Worm (Caenorhabditis elegans) whole organism, late embryonic: Measurements from ENCODE around the gene C07H6.2.

Experiments used
- K09A11.1 ChIP-seq: sonication (generic microtip); optimal IDR thresholded peaks from 2 replicates; lab custom pipeline; 2017; ENCODE audit warnings: antibody characterized with exemption, mild to moderate bottlenecking, missing genetic modification characterization, missing compliant biosample characterization; ENCODE audit not compliant: insufficient read depth
- ama-1 ChIP-seq: fragments of 150-350 bp; optimal IDR thresholded peaks from 2 replicates; lab custom pipeline; 2014
- ceh-2 ChIP-seq: sonication (generic microtip); optimal IDR thresholded peaks from 2 replicates; lab custom pipeline; 2016; ENCODE audit warnings: missing genotype, missing genetic modification characterization, missing compliant biosample characterization
- ceh-48 ChIP-seq: sonication (generic microtip); optimal IDR thresholded peaks from 2 replicates; lab custom pipeline; 2016; ENCODE audit warnings: missing genetic modification characterization, inconsistent platforms, missing compliant biosample characterization
- dmd-4 ChIP-seq: sonication (generic microtip); optimal IDR thresholded peaks from 2 replicates; lab custom pipeline; 2016; ENCODE audit warnings: borderline replicate concordance, missing genetic modification characterization, missing compliant biosample characterization
- fkh-10 ChIP-seq: fragments of 150-350 bp; optimal IDR thresholded peaks from 2 replicates; lab custom pipeline; 2014; ENCODE audit warnings: missing biosample characterization, missing genetic modification reagents, missing genetic modification characterization
- hlh-13 ChIP-seq: fragments of 200-800 bp; sonication (Bioruptor generic); optimal IDR thresholded peaks from 2 replicates; lab custom pipeline; 2018; ENCODE audit warnings: mild to moderate bottlenecking, missing genetic modification characterization, missing compliant biosample characterization
- hlh-30 ChIP-seq: sonication (generic microtip); optimal IDR thresholded peaks from 2 replicates; lab custom pipeline; 2017; ENCODE audit warnings: antibody characterized with exemption, missing genetic modification characterization, missing compliant biosample characterization; ENCODE audit not compliant: insufficient read depth
- npax-4 ChIP-seq: sonication (generic microtip); optimal IDR thresholded peaks from 2 replicates; lab custom pipeline; 2016; ENCODE audit warnings: missing genetic modification characterization, missing compliant biosample characterization
- pat-9 ChIP-seq: fragments of 200-800 bp; sonication (Bioruptor generic); optimal IDR thresholded peaks from 2 replicates; lab custom pipeline; 2018; ENCODE audit warnings: mild to moderate bottlenecking, missing genetic modification characterization, moderate library complexity, missing compliant biosample characterization
- pha-4 ChIP-seq: fragments of 150-350 bp; optimal IDR thresholded peaks from 2 replicates; lab custom pipeline; 2018; ENCODE audit warnings: missing biosample characterization, missing genetic modification reagents, missing genetic modification characterization
- ref-2 ChIP-seq: sonication (generic microtip); optimal IDR thresholded peaks from 2 replicates; lab custom pipeline; 2016; ENCODE audit warnings: missing genetic modification characterization, missing compliant biosample characterization
- unc-55 ChIP-seq: sonication (generic microtip); optimal IDR thresholded peaks from 2 replicates; lab custom pipeline; 2017; ENCODE audit warnings: missing biosample characterization, missing genetic modification reagents, missing genetic modification characterization
- unc-86 ChIP-seq: sonication (generic microtip); optimal IDR thresholded peaks from 2 replicates; lab custom pipeline; 2016; ENCODE audit warnings: missing genetic modification characterization, missing compliant biosample characterization

ce11 chrIII:7565247-7565646 lies 44.4 kb downstream of the C07H6.2 start, which contains the start of gene ttr-8:
- TF ChIP-seq dmd-4 (tag; lab: Kevin White, UChicago) (no peak), ceh-2 (tag; lab: Kevin White, UChicago) (no peak), fkh-10 (GFP tag; lab: Kevin White, UChicago) (no peak), K09A11.1 (tag; lab: Kevin White, UChicago) (no peak), ref-2 (tag; lab: Kevin White, UChicago) (no peak), ama-1 (lab: Kevin White, UChicago) (no peak), ceh-48 (no peak), pha-4 (no peak), pat-9 (tag; lab: Kevin White, UChicago) (no peak), hlh-30 (tag; lab: Kevin White, UChicago) (no peak), unc-55 (GFP tag; lab: Kevin White, UChicago) (no peak), npax-4 (tag; lab: Kevin White, UChicago) (no peak), unc-86 (tag; lab: Kevin White, UChicago) (no peak), hlh-13 (GFP tag; lab: Kevin White, UChicago) (no peak)
